Fruit fly (Drosophila melanogaster) whole organism, embryonic: ENCODE results near the gene CG31288.
A peak's percentile ranks its signal among the peaks of the same experiment; 100 is the strongest.

ENCODE experiments used
- Atf3 ChIP-seq: fragments of 200-800 bp; sonication (Bioruptor generic); optimal IDR thresholded peaks from 3 replicates; lab custom pipeline; 2016; ENCODE audit warnings: missing biosample characterization, missing genetic modification characterization
- B-H1 ChIP-seq: fragments of 200-800 bp; sonication (Bioruptor generic); IDR thresholded peaks from 3 replicates; pipeline ENCODE4 v1.3.6; 2022; ENCODE audit warnings: missing biosample characterization, missing genetic modification characterization
- CG12299 ChIP-seq: fragments of 200-800 bp; sonication (Bioruptor generic); optimal IDR thresholded peaks from 2 replicates; lab custom pipeline; 2018; ENCODE audit warnings: missing biosample characterization, mild to moderate bottlenecking, missing genetic modification characterization
- CG12391 ChIP-seq: fragments of 200-800 bp; sonication (Bioruptor generic); optimal IDR thresholded peaks from 3 replicates; lab custom pipeline; 2018; ENCODE audit warnings: missing biosample characterization, mild to moderate bottlenecking, missing genetic modification characterization, moderate library complexity
- CG13287 ChIP-seq: fragments of 200-800 bp; sonication (Bioruptor generic); IDR thresholded peaks from 2 replicates; pipeline ENCODE4 v1.3.6; 2022; ENCODE audit warnings: missing biosample characterization, missing genetic modification characterization; ENCODE audit not compliant: partially characterized antibody
- CG14860 ChIP-seq: fragments of 200-800 bp; sonication (Bioruptor generic); IDR thresholded peaks from 3 replicates; pipeline ENCODE4 v1.3.6; 2022; ENCODE audit warnings: missing biosample characterization, missing genetic modification characterization; ENCODE audit not compliant: partially characterized antibody
- CG17912 ChIP-seq: fragments of 200-800 bp; sonication (Bioruptor generic); optimal IDR thresholded peaks from 2 replicates; lab custom pipeline; 2018; ENCODE audit warnings: missing biosample characterization, mild to moderate bottlenecking, missing genetic modification characterization
- CG2116 ChIP-seq: fragments of 200-800 bp; sonication (Bioruptor generic); optimal IDR thresholded peaks from 3 replicates; lab custom pipeline; 2018; ENCODE audit warnings: missing biosample characterization, mild to moderate bottlenecking, missing genetic modification characterization
- CG2678 ChIP-seq: fragments of 200-800 bp; sonication (Bioruptor generic); optimal IDR thresholded peaks from 3 replicates; lab custom pipeline; 2019; ENCODE audit warnings: missing biosample characterization, mild to moderate bottlenecking, missing genetic modification characterization, moderate library complexity
- CG2712 ChIP-seq: fragments of 200-800 bp; optimal IDR thresholded peaks from 3 replicates; lab custom pipeline; 2019; ENCODE audit warnings: missing biosample characterization, mild to moderate bottlenecking, missing genetic modification characterization, moderate library complexity
- CG32767 ChIP-seq: fragments of 200-800 bp; sonication (Bioruptor generic); IDR thresholded peaks from 2 replicates; pipeline ENCODE4 v1.3.6; 2022; ENCODE audit warnings: missing biosample characterization, missing genetic modification characterization
- CG33213 ChIP-seq: fragments of 200-800 bp; sonication (Bioruptor generic); optimal IDR thresholded peaks from 3 replicates; lab custom pipeline; 2016; ENCODE audit warnings: missing biosample characterization, missing genetic modification characterization
- CG34224 ChIP-seq: fragments of 200-800 bp; sonication (Bioruptor generic); IDR thresholded peaks from 3 replicates; pipeline ENCODE4 v1.3.6; 2022; ENCODE audit warnings: missing biosample characterization, missing genetic modification characterization; ENCODE audit not compliant: partially characterized antibody
- CG42726 ChIP-seq: fragments of 200-800 bp; sonication (Bioruptor generic); IDR thresholded peaks from 2 replicates; pipeline ENCODE4 v1.3.6; 2022; ENCODE audit warnings: missing biosample characterization, missing genetic modification characterization; ENCODE audit not compliant: partially characterized antibody
- CG4707 ChIP-seq: fragments of 200-800 bp; sonication (Bioruptor generic); optimal IDR thresholded peaks from 2 replicates; lab custom pipeline; 2018; ENCODE audit warnings: missing biosample characterization, mild to moderate bottlenecking, missing genetic modification characterization, moderate library complexity
- CG4820 ChIP-seq: fragments of 200-800 bp; sonication (Bioruptor generic); optimal IDR thresholded peaks from 3 replicates; lab custom pipeline; 2016; ENCODE audit warnings: missing biosample characterization, missing genetic modification characterization
- CG8478 ChIP-seq: fragments of >200 bp; optimal IDR thresholded peaks from 2 replicates; lab custom pipeline; 2018
- CG9727 ChIP-seq: fragments of 200-800 bp; sonication (Bioruptor generic); optimal IDR thresholded peaks from 3 replicates; lab custom pipeline; 2017; ENCODE audit warnings: missing biosample characterization, mild to moderate bottlenecking, missing genetic modification characterization
- CrebB ChIP-seq: fragments of 200-800 bp; sonication (Bioruptor generic); optimal IDR thresholded peaks from 3 replicates; lab custom pipeline; 2018; ENCODE audit warnings: missing biosample characterization, mild to moderate bottlenecking, missing genetic modification characterization
- Dll ChIP-seq: fragments of 200-800 bp; sonication (Bioruptor generic); IDR thresholded peaks from 4 replicates; pipeline ENCODE4 v1.3.6; 2022; ENCODE audit warnings: missing biosample characterization, missing genetic modification characterization; ENCODE audit not compliant: partially characterized antibody
- Dp ChIP-seq: fragments of 200-800 bp; sonication (Bioruptor generic); optimal IDR thresholded peaks from 2 replicates; lab custom pipeline; 2018; ENCODE audit warnings: missing biosample characterization, mild to moderate bottlenecking, missing genetic modification characterization, moderate library complexity
- Hey ChIP-seq: fragments of 200-800 bp; sonication (Bioruptor generic); optimal IDR thresholded peaks from 3 replicates; lab custom pipeline; 2018; ENCODE audit warnings: missing biosample characterization, mild to moderate bottlenecking, missing genetic modification characterization
- HmgD ChIP-seq: fragments of 200-800 bp; sonication (Bioruptor generic); optimal IDR thresholded peaks from 3 replicates; lab custom pipeline; 2016; ENCODE audit warnings: missing biosample characterization, missing genetic modification characterization
- Kr ChIP-seq: fragments of 200-800 bp; sonication (Bioruptor generic); optimal IDR thresholded peaks from 2 replicates; lab custom pipeline; 2017; ENCODE audit warnings: missing biosample characterization, mild to moderate bottlenecking, missing genetic modification characterization
- MBD-R2 ChIP-seq: fragments of 200-800 bp; sonication (Bioruptor generic); IDR thresholded peaks from 2 replicates; pipeline ENCODE4 v1.3.6; 2022; ENCODE audit warnings: missing biosample characterization, missing genetic modification characterization
- Med ChIP-seq: fragments of 200-800 bp; sonication (Bioruptor generic); peaks from one replicate; lab custom pipeline; 2016; ENCODE audit warnings: missing biosample characterization, missing genetic modification characterization, mild to moderate bottlenecking, inconsistent platforms, moderate library complexity
- NC2β ChIP-seq: fragments of 200-800 bp; sonication (Bioruptor generic); optimal IDR thresholded peaks from 2 replicates; lab custom pipeline; 2016; ENCODE audit warnings: missing biosample characterization, missing genetic modification characterization
- Neu2 ChIP-seq: fragments of 200-800 bp; sonication (Bioruptor generic); optimal IDR thresholded peaks from 3 replicates; lab custom pipeline; 2016; ENCODE audit warnings: missing biosample characterization, missing genetic modification characterization, borderline replicate concordance
- Rfx ChIP-seq: fragments of 200-800 bp; sonication (Bioruptor generic); IDR thresholded peaks from 2 replicates; pipeline ENCODE4 v1.3.6; 2022; ENCODE audit warnings: missing biosample characterization, missing genetic modification characterization
- Sin3A ChIP-seq: fragments of >200 bp; optimal IDR thresholded peaks from 2 replicates; lab custom pipeline; 2018
- Stat92E ChIP-seq, 3 experiments: fragments of >200 bp in 2 of 3; fragments of 200-800 bp in 1 of 3; sonication (Bioruptor generic) in 1 of 3; optimal IDR thresholded peaks; 2 replicates each; lab custom pipeline; 2017 to 2019; ENCODE audit warnings: missing biosample characterization in 3 of 3, missing genetic modification characterization in 3 of 3, mild to moderate bottlenecking in 1 of 3, moderate library complexity in 1 of 3
- ato ChIP-seq: fragments of 200-800 bp; sonication (Bioruptor generic); IDR thresholded peaks from 2 replicates; pipeline ENCODE4 v1.3.6; 2022; ENCODE audit warnings: missing biosample characterization, missing genetic modification characterization; ENCODE audit not compliant: partially characterized antibody
- cas ChIP-seq: fragments of 200-800 bp; sonication (Bioruptor generic); IDR thresholded peaks from 2 replicates; pipeline ENCODE4 v1.3.6; 2022; ENCODE audit warnings: missing biosample characterization, missing genetic modification characterization
- dpn ChIP-seq, 2 experiments: fragments of 200-800 bp; sonication (Bioruptor generic); optimal IDR thresholded peaks; 3 replicates each; lab custom pipeline; 2016; ENCODE audit warnings: missing biosample characterization in 2 of 2, missing genetic modification characterization in 2 of 2
- eve ChIP-seq, 2 experiments: fragments of >200 bp; optimal IDR thresholded peaks; 2 replicates each; lab custom pipeline; 2017; ENCODE audit warnings: missing biosample characterization in 2 of 2, missing genetic modification characterization in 2 of 2
- h ChIP-seq: fragments of >200 bp; optimal IDR thresholded peaks from 2 replicates; lab custom pipeline; 2017
- hth ChIP-seq: fragments of >200 bp; optimal IDR thresholded peaks from 2 replicates; lab custom pipeline; 2017; ENCODE audit warnings: inconsistent platforms
- lilli ChIP-seq: fragments of 200-800 bp; sonication (Bioruptor generic); optimal IDR thresholded peaks from 3 replicates; lab custom pipeline; 2016; ENCODE audit warnings: missing biosample characterization, missing genetic modification characterization
- lmd ChIP-seq: fragments of 200-800 bp; sonication (Bioruptor generic); IDR thresholded peaks from 2 replicates; pipeline ENCODE4 v1.3.6; 2022; ENCODE audit warnings: missing biosample characterization, missing genetic modification characterization
- lov ChIP-seq, 2 experiments: fragments of 200-800 bp in 1 of 2; fragments of >200 bp in 1 of 2; sonication (Bioruptor generic) in 1 of 2; IDR thresholded peaks in 1 of 2; optimal IDR thresholded peaks in 1 of 2; 2 replicates in 1 of 2; 3 replicates in 1 of 2; pipeline versions ENCODE4 v1.3.6 to Lab custom; 2017 to 2022; ENCODE audit warnings: missing biosample characterization in 1 of 2, missing genetic modification characterization in 1 of 2
- row ChIP-seq: fragments of 200-800 bp; sonication (Bioruptor generic); IDR thresholded peaks from 3 replicates; pipeline ENCODE4 v1.3.6; 2022; ENCODE audit warnings: missing biosample characterization, missing genetic modification characterization
- sd ChIP-seq: fragments of 200-800 bp; sonication (Bioruptor generic); optimal IDR thresholded peaks from 3 replicates; lab custom pipeline; 2018; ENCODE audit warnings: missing biosample characterization, mild to moderate bottlenecking, missing genetic modification characterization, moderate library complexity
- slbo ChIP-seq: fragments of 200-800 bp; sonication (Bioruptor generic); IDR thresholded peaks from 2 replicates; pipeline ENCODE4 v1.3.6; 2022; ENCODE audit warnings: missing biosample characterization, missing genetic modification characterization
- sna ChIP-seq: fragments of 200-800 bp; sonication (Bioruptor generic); IDR thresholded peaks from 2 replicates; pipeline ENCODE4 v1.3.6; 2022; ENCODE audit warnings: missing biosample characterization, missing genetic modification characterization; ENCODE audit not compliant: partially characterized antibody
- ssp ChIP-seq: fragments of 200-800 bp; sonication (Bioruptor generic); IDR thresholded peaks from 2 replicates; pipeline ENCODE4 v1.3.6; 2022; ENCODE audit warnings: missing biosample characterization, missing genetic modification characterization
- stc ChIP-seq: fragments of 200-800 bp; sonication (Bioruptor generic); IDR thresholded peaks from 2 replicates; pipeline ENCODE4 v1.3.6; 2022; ENCODE audit warnings: missing biosample characterization, missing genetic modification characterization
- sug ChIP-seq: fragments of 200-800 bp; optimal IDR thresholded peaks from 2 replicates; lab custom pipeline; 2019; ENCODE audit warnings: missing biosample characterization, mild to moderate bottlenecking, missing genetic modification characterization, moderate library complexity
- z ChIP-seq: fragments of 200-800 bp; sonication (Bioruptor generic); IDR thresholded peaks from 3 replicates; pipeline ENCODE4 v1.3.6; 2022; ENCODE audit warnings: missing biosample characterization, missing genetic modification characterization
- zen ChIP-seq: fragments of 200-800 bp; sonication (Bioruptor generic); optimal IDR thresholded peaks from 3 replicates; lab custom pipeline; 2018; ENCODE audit warnings: missing biosample characterization, mild to moderate bottlenecking, missing genetic modification characterization, moderate library complexity
- zfh2 ChIP-seq: fragments of 200-800 bp; sonication (Bioruptor generic); optimal IDR thresholded peaks from 2 replicates; lab custom pipeline; 2016; ENCODE audit warnings: missing biosample characterization, missing genetic modification characterization

CG31288 gene

DNA sequence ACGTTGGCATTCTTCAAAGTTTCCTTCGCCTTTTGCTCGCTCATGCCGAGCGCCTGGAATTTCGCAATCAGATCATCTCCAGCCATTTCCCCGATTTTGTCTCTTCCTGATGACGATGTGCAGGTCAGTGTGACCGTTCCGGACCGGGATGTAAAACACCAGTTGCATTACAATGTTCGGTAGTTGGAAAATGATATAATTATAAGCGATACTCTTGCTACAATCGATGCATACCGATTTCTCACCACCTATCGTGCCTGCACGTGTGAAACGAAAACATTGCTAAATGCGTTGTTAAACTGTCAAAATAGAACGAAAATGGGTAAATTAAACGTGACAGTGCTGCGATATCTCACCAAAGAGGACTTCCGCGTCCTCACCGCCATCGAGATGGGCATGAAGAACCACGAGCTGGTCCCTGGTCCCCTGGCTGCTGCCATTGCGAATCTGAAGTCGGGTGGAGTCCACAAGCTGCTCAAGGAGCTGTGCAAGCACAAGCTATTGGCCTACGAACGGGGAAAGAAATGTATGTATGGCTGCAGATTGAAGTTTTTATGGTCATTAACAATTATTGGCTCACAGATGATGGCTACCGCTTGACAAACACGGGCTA, 33.7 kb downstream of the CG31288 start, which contains the start of the genes GlnRS and RIOK2 (continued):
- TF ChIP-seq eve (GFP tag; optimal IDR thresholded peaks at IDR 0.05; lab: Kevin White, UChicago) (no peak), sna (GFP tag; lab: Robert Waterston, UW) (peak; percentile 93), CG12391 (tag; lab: Kevin White, UChicago) (peak; percentile 31), slbo (peak; percentile 43; the same call in 1 of the 2 replicates), row (GFP tag; lab: Robert Waterston, UW) (peak; percentile 74), CG14860 (peak; percentile 85), Sin3A (lab: Kevin White, UChicago) (peak; percentile 78), Med (GFP tag; lab: Kevin White, UChicago) (peak; percentile 78), cas (GFP tag; lab: Robert Waterston, UW) (0 out of 2 replicates have a peak, but pooled peaks have one; percentile 13), stc (no peak), HmgD (GFP tag; lab: Kevin White, UChicago) (peak; percentile 50), lmd (GFP tag; lab: Robert Waterston, UW) (no peak), Atf3 (peak; percentile 5), Kr (GFP tag; lab: Kevin White, UChicago) (no peak), zen (tag; lab: Kevin White, UChicago) (peak; percentile 41), CG4820 (no peak), lov (optimal IDR thresholded peaks at IDR 0.05; lab: Kevin White, UChicago) (no peak), lov (GFP tag; IDR thresholded peaks at IDR 0.05; lab: Robert Waterston, UW) (no peak), zfh2 (GFP tag; lab: Kevin White, UChicago) (peak; percentile 27), CG8478 (lab: Kevin White, UChicago) (no peak), CG4707 (GFP tag; lab: Kevin White, UChicago) (no peak), ato (GFP tag; lab: Robert Waterston, UW) (peak; percentile 90), CG13287 (GFP tag; lab: Robert Waterston, UW) (peak; percentile 99), B-H1 (GFP tag; lab: Robert Waterston, UW) (no peak), h (lab: Kevin White, UChicago) (no peak), dpn (GFP tag; optimal IDR thresholded peaks at IDR 0.05; lab: Kevin White, UChicago) (peak in 1 of 2 experiments; percentile 18), hth (lab: Kevin White, UChicago) (no peak), NC2β (GFP tag; lab: Kevin White, UChicago) (peak; percentile 45), CG32767 (GFP tag; lab: Robert Waterston, UW) (no peak), Stat92E (GFP tag; optimal IDR thresholded peaks at IDR 0.05; lab: Kevin White, UChicago) (peak in 1 of 3 experiments; percentile 12), CG2678 (tag; lab: Kevin White, UChicago) (no peak), MBD-R2 (peak; percentile 98), CG42726 (GFP tag; lab: Robert Waterston, UW) (peak; percentile 91), Hey (no peak), CG17912 (peak; percentile 54), CrebB (tag; lab: Kevin White, UChicago) (peak; percentile 11), CG12299 (tag; lab: Kevin White, UChicago) (peak; percentile 14), CG9727 (GFP tag; lab: Kevin White, UChicago) (peak; percentile 0), lilli (GFP tag; lab: Kevin White, UChicago) (peak; percentile 37), Dp (peak; percentile 32), CG33213 (peak; percentile 54), ssp (GFP tag; lab: Robert Waterston, UW) (peak; percentile 100), CG34224 (peak; percentile 97), CG2712 (peak; percentile 48), sug (tag; lab: Kevin White, UChicago) (peak; percentile 56), Dll (GFP tag; lab: Robert Waterston, UW) (peak; percentile 95), Rfx (peak; percentile 52), Neu2 (peak; percentile 10), z (no peak), CG2116 (GFP tag; lab: Kevin White, UChicago) (peak; percentile 85), sd (tag; lab: Kevin White, UChicago) (peak; percentile 66)
